Worm (Caenorhabditis elegans) whole organism, young adult: ENCODE results near the gene dhs-21.
A peak's percentile ranks its signal among the peaks of the same experiment; 100 is the strongest.

Source experiments
- B0019.2 ChIP-seq: fragments of 200-800 bp; sonication (Bioruptor generic); conservative IDR thresholded peaks from 2 replicates; pipeline ENCODE4 v1.3.6; 2022; ENCODE audit warnings: missing genetic modification reagents, missing genetic modification characterization, missing compliant biosample characterization
- F37B4.10 ChIP-seq: fragments of 200-800 bp; sonication (Bioruptor generic); IDR thresholded peaks from 2 replicates; pipeline ENCODE4 v1.3.6; 2022; ENCODE audit warnings: missing genetic modification characterization, missing compliant biosample characterization
- F55B11.4 ChIP-seq: sonication (generic microtip); optimal IDR thresholded peaks from 2 replicates; lab custom pipeline; 2016; ENCODE audit warnings: missing compliant biosample characterization, missing genetic modification characterization, borderline replicate concordance; ENCODE audit not compliant: insufficient read depth
- T26A5.8 ChIP-seq: sonication (generic microtip); optimal IDR thresholded peaks from 2 replicates; lab custom pipeline; 2016; ENCODE audit warnings: missing genetic modification characterization, missing compliant biosample characterization
- Y53F4B.3 ChIP-seq: fragments of 200-800 bp; sonication (Bioruptor generic); IDR thresholded peaks from 2 replicates; pipeline ENCODE4 v1.3.6; 2022; ENCODE audit warnings: missing genetic modification reagents, missing genetic modification characterization, missing compliant biosample characterization
- Y79H2A.3 ChIP-seq: fragments of 200-800 bp; sonication (Bioruptor generic); conservative IDR thresholded peaks from 2 replicates; pipeline ENCODE4 v1.3.6; 2022; ENCODE audit warnings: missing genetic modification reagents, missing genetic modification characterization, missing compliant biosample characterization
- ZK185.1 ChIP-seq: sonication (generic microtip); optimal IDR thresholded peaks from 2 replicates; lab custom pipeline; 2016; ENCODE audit warnings: mild to moderate bottlenecking, missing genetic modification characterization, missing compliant biosample characterization; ENCODE audit not compliant: poor library complexity, severe bottlenecking
- aptf-2 ChIP-seq: fragments of 200-800 bp; sonication (Bioruptor generic); conservative IDR thresholded peaks from 2 replicates; pipeline ENCODE4 v1.3.6; 2022; ENCODE audit warnings: missing genetic modification reagents, missing genetic modification characterization, missing compliant biosample characterization
- athp-1 ChIP-seq: sonication (generic microtip); optimal IDR thresholded peaks from 2 replicates; lab custom pipeline; 2017; ENCODE audit warnings: mild to moderate bottlenecking, missing genetic modification characterization, missing compliant biosample characterization
- bed-1 ChIP-seq: fragments of 200-800 bp; sonication (Bioruptor generic); IDR thresholded peaks from 2 replicates; pipeline ENCODE4 v1.3.6; 2022; ENCODE audit warnings: missing genetic modification reagents, missing genetic modification characterization, missing compliant biosample characterization
- ceh-27 ChIP-seq: fragments of 200-800 bp; sonication (Bioruptor generic); optimal IDR thresholded peaks from 2 replicates; lab custom pipeline; 2018; ENCODE audit warnings: mild to moderate bottlenecking, missing genetic modification characterization, moderate library complexity, missing compliant biosample characterization
- ceh-91 ChIP-seq: fragments of 200-800 bp; sonication (Bioruptor generic); IDR thresholded peaks from 2 replicates; pipeline ENCODE4 v1.3.6; 2022; ENCODE audit warnings: missing genetic modification reagents, missing genetic modification characterization, missing compliant biosample characterization
- dox-1 ChIP-seq: fragments of 200-800 bp; sonication (Bioruptor generic); IDR thresholded peaks from 2 replicates; pipeline ENCODE4 v1.3.6; 2022; ENCODE audit warnings: missing genetic modification reagents, missing genetic modification characterization, missing compliant biosample characterization
- efl-1 ChIP-seq: fragments of 150-350 bp; optimal IDR thresholded peaks from 2 replicates; lab custom pipeline; 2014; ENCODE audit warnings: missing biosample characterization, missing genetic modification reagents, missing genetic modification characterization
- egl-18 ChIP-seq: fragments of 200-800 bp; sonication (Bioruptor generic); IDR thresholded peaks from 2 replicates; pipeline ENCODE4 v1.3.6; 2022; ENCODE audit warnings: missing genetic modification reagents, missing genetic modification characterization, missing compliant biosample characterization
- egl-44 ChIP-seq: fragments of 200-800 bp; sonication (Bioruptor generic); IDR thresholded peaks from 2 replicates; pipeline ENCODE4 v1.3.6; 2022; ENCODE audit warnings: missing genetic modification reagents, missing genetic modification characterization, missing compliant biosample characterization
- egrh-3 ChIP-seq: fragments of 200-800 bp; sonication (Bioruptor generic); IDR thresholded peaks from 2 replicates; pipeline ENCODE4 v1.3.6; 2022; ENCODE audit warnings: missing genetic modification reagents, missing genetic modification characterization, missing compliant biosample characterization
- him-1 ChIP-seq: sonication (generic microtip); optimal IDR thresholded peaks from 2 replicates; lab custom pipeline; 2016; ENCODE audit warnings: missing genotype, missing genetic modification reagents, missing genetic modification characterization, missing compliant biosample characterization
- hsf-1 ChIP-seq: fragments of 200-800 bp; sonication (Bioruptor generic); IDR thresholded peaks from 2 replicates; pipeline ENCODE4 v1.3.6; 2022; ENCODE audit warnings: missing genetic modification reagents, missing genetic modification characterization, missing compliant biosample characterization
- lin-26 ChIP-seq: fragments of 200-800 bp; sonication (Bioruptor generic); IDR thresholded peaks from 2 replicates; pipeline ENCODE4 v1.3.6; 2022; ENCODE audit warnings: missing genetic modification reagents, missing genetic modification characterization, missing compliant biosample characterization
- lin-35 ChIP-seq, 3 experiments: fragments of 150-350 bp in 2 of 3; sonication (generic microtip) in 1 of 3; optimal IDR thresholded peaks; 2 replicates each; lab custom pipeline; 2014 to 2018; ENCODE audit warnings: missing biosample characterization in 3 of 3, missing genetic modification characterization in 3 of 3, missing genetic modification reagents in 3 of 3
- lin-40 ChIP-seq: sonication (generic microtip); optimal IDR thresholded peaks from 2 replicates; lab custom pipeline; 2016; ENCODE audit warnings: missing genetic modification characterization, mild to moderate bottlenecking, missing compliant biosample characterization, missing genotype, missing genetic modification reagents
- lsy-27 ChIP-seq: sonication (generic microtip); optimal IDR thresholded peaks from 2 replicates; lab custom pipeline; 2017; ENCODE audit warnings: missing genetic modification characterization, mild to moderate bottlenecking, missing compliant biosample characterization, antibody characterized with exemption, missing genotype, borderline replicate concordance; ENCODE audit not compliant: insufficient read depth
- madf-3 ChIP-seq: fragments of 200-800 bp; sonication (Bioruptor generic); IDR thresholded peaks from 2 replicates; pipeline ENCODE4 v1.3.6; 2022; ENCODE audit warnings: missing genetic modification reagents, missing genetic modification characterization, missing compliant biosample characterization
- madf-6 ChIP-seq: fragments of 200-800 bp; sonication (Bioruptor generic); IDR thresholded peaks from 2 replicates; pipeline ENCODE4 v1.3.6; 2022; ENCODE audit warnings: missing genetic modification reagents, missing genetic modification characterization, missing compliant biosample characterization
- madf-8 ChIP-seq: fragments of 200-800 bp; sonication (Bioruptor generic); conservative IDR thresholded peaks from 2 replicates; pipeline ENCODE4 v1.3.6; 2022; ENCODE audit warnings: missing genetic modification reagents, missing genetic modification characterization, missing compliant biosample characterization
- nfyb-1 ChIP-seq: fragments of 200-800 bp; sonication (Bioruptor generic); IDR thresholded peaks from 2 replicates; pipeline ENCODE4 v1.3.6; 2022; ENCODE audit warnings: missing genetic modification reagents, missing genetic modification characterization, missing compliant biosample characterization
- nhr-27 ChIP-seq: fragments of 200-800 bp; sonication (Bioruptor generic); optimal IDR thresholded peaks from 2 replicates; lab custom pipeline; 2018; ENCODE audit warnings: mild to moderate bottlenecking, missing genetic modification characterization, moderate library complexity, missing compliant biosample characterization
- rcor-1 ChIP-seq: fragments of 200-800 bp; sonication (Bioruptor generic); IDR thresholded peaks from 2 replicates; pipeline ENCODE4 v1.3.6; 2022; ENCODE audit warnings: missing genetic modification reagents, missing genetic modification characterization, missing compliant biosample characterization
- rpc-1 ChIP-seq, 2 experiments: fragments of 150-350 bp in 1 of 2; sonication (generic microtip) in 1 of 2; optimal IDR thresholded peaks; 2 replicates each; lab custom pipeline; 2014 to 2018; ENCODE audit warnings: missing biosample characterization in 1 of 2, missing genetic modification characterization in 1 of 2, missing genetic modification reagents in 1 of 2, missing genotype in 1 of 2
- sdz-38 ChIP-seq: sonication (generic microtip); optimal IDR thresholded peaks from 2 replicates; lab custom pipeline; 2016; ENCODE audit warnings: missing genotype, missing genetic modification characterization, missing compliant biosample characterization
- snpc-1.1 ChIP-seq: sonication (generic microtip); optimal IDR thresholded peaks from 2 replicates; lab custom pipeline; 2017; ENCODE audit warnings: missing genetic modification characterization, mild to moderate bottlenecking, missing compliant biosample characterization, antibody characterized with exemption, moderate library complexity, missing genotype, missing genetic modification reagents; ENCODE audit not compliant: insufficient read depth
- sptf-2 ChIP-seq: fragments of 200-800 bp; sonication (Bioruptor generic); optimal IDR thresholded peaks from 2 replicates; lab custom pipeline; 2018; ENCODE audit warnings: mild to moderate bottlenecking, missing genetic modification characterization, missing compliant biosample characterization
- tbp1 ChIP-seq: fragments of 200-800 bp; sonication (Bioruptor generic); optimal IDR thresholded peaks from 2 replicates; lab custom pipeline; 2018; ENCODE audit warnings: mild to moderate bottlenecking, missing genetic modification characterization, missing compliant biosample characterization
- tlf-1 ChIP-seq: fragments of 200-800 bp; sonication (Bioruptor generic); optimal IDR thresholded peaks from 2 replicates; lab custom pipeline; 2018; ENCODE audit warnings: mild to moderate bottlenecking, missing genetic modification characterization, missing compliant biosample characterization
- ztf-18 ChIP-seq: sonication (generic microtip); optimal IDR thresholded peaks from 2 replicates; lab custom pipeline; 2016; ENCODE audit warnings: missing genotype, mild to moderate bottlenecking, missing genetic modification characterization, missing compliant biosample characterization
- ztf-22 ChIP-seq: fragments of 200-800 bp; sonication (Bioruptor generic); optimal IDR thresholded peaks from 2 replicates; lab custom pipeline; 2018; ENCODE audit warnings: mild to moderate bottlenecking, missing genetic modification characterization, moderate library complexity, missing compliant biosample characterization

Gene dhs-21

ce11 chrV:12727104-12727637 is 6.3 kb downstream of the dhs-21 start, which contains the start of gene R11D1.13 (continued):
- TF ChIP-seq rcor-1 (GFP tag; lab: Robert Waterston, UW) (no peak; the same call in 1 of the 2 replicates), madf-6 (GFP tag; lab: Robert Waterston, UW) (peak; percentile 54; the same call in 1 of the 2 replicates), sptf-2 (no peak), him-1 (tag; lab: Kevin White, UChicago) (no peak), T26A5.8 (no peak), nfyb-1 (0 out of 2 replicates have a peak, but pooled peaks have one; percentile 29), lsy-27 (tag; lab: Kevin White, UChicago) (no peak), lin-35 (GFP tag; optimal IDR thresholded peaks at IDR 0.05; lab: Kevin White, UChicago) (peak in 1 of 3 experiments; percentile 5), bed-1 (GFP tag; lab: Robert Waterston, UW) (no peak), ztf-18 (tag; lab: Kevin White, UChicago) (no peak), aptf-2 (GFP tag; lab: Robert Waterston, UW) (no peak)

ce11 chrV:12725893-12726292 is 7.6 kb downstream of the dhs-21 start, which contains the start of gene R11D1.12:
Gene R11D1.12, minus strand, starts transcription at chrV:12725993.
- TF ChIP-seq ceh-91 (GFP tag; lab: Robert Waterston, UW) (no peak), efl-1 (GFP tag; lab: Kevin White, UChicago) (no peak), snpc-1.1 (tag; lab: Kevin White, UChicago) (no peak), lsy-27 (tag; lab: Kevin White, UChicago) (no peak), Y53F4B.3 (GFP tag; lab: Robert Waterston, UW) (no peak), hsf-1 (GFP tag; lab: Robert Waterston, UW) (no peak), tlf-1 (no peak), lin-26 (GFP tag; lab: Robert Waterston, UW) (no peak), rpc-1 (optimal IDR thresholded peaks at IDR 0.05; lab: Kevin White, UChicago) (no peak), rpc-1 (tag; optimal IDR thresholded peaks at IDR 0.05; lab: Kevin White, UChicago) (no peak), ZK185.1 (no peak), Y79H2A.3 (no peak), ceh-27 (GFP tag; lab: Kevin White, UChicago) (no peak), nfyb-1 (no peak), bed-1 (GFP tag; lab: Robert Waterston, UW) (no peak), nhr-27 (tag; lab: Kevin White, UChicago) (no peak), ztf-18 (tag; lab: Kevin White, UChicago) (no peak), madf-3 (no peak), egl-18 (GFP tag; lab: Robert Waterston, UW) (no peak), egrh-3 (GFP tag; lab: Robert Waterston, UW) (no peak), lin-40 (tag; lab: Kevin White, UChicago) (no peak)

- TF ChIP-seq Y79H2A.3 (no peak), ceh-91 (GFP tag; lab: Robert Waterston, UW) (no peak), sdz-38 (tag; lab: Kevin White, UChicago) (no peak), tbp1 (GFP tag; lab: Kevin White, UChicago) (no peak), T26A5.8 (no peak), Y53F4B.3 (GFP tag; lab: Robert Waterston, UW) (no peak), F37B4.10 (GFP tag; lab: Robert Waterston, UW) (no peak), ztf-22 (GFP tag; lab: Kevin White, UChicago) (no peak), madf-8 (GFP tag; lab: Robert Waterston, UW) (no peak), sptf-2 (no peak), B0019.2 (GFP tag; lab: Robert Waterston, UW) (no peak), athp-1 (tag; lab: Kevin White, UChicago) (no peak), egl-44 (GFP tag; lab: Robert Waterston, UW) (no peak), bed-1 (GFP tag; lab: Robert Waterston, UW) (no peak), dox-1 (GFP tag; lab: Robert Waterston, UW) (no peak), F55B11.4 (tag; lab: Kevin White, UChicago) (no peak)
These were observed 13.7 kb downstream of the dhs-21 start, which contains the start of gene R11D1.7 for ce11 chrV:12719713-12720112. Gene R11D1.7, plus strand, starts transcription at chrV:12720013.
